Worm (Caenorhabditis elegans): ENCODE results near the gene T05B9.1.

The T05B9.1 gene

ce11 chrII:11259766-11260165 lies 1.2 kb downstream of the T05B9.1 start:
- TF ChIP-seq sea-1 (GFP tag; conservative IDR thresholded peaks at IDR 0.05) (no peak), ama-1 (optimal IDR thresholded peaks at IDR 0.05) (no peak), tra-4 (tag; optimal IDR thresholded peaks at IDR 0.05) (no peak), pes-1 (GFP tag; IDR thresholded peaks at IDR 0.05) (no peak), aly-1 (tag; optimal IDR thresholded peaks at IDR 0.05) (no peak), F13C5.2 (tag; optimal IDR thresholded peaks at IDR 0.05) (no peak), ceh-36 (tag; optimal IDR thresholded peaks at IDR 0.05) (no peak), tbx-11 (GFP tag; IDR thresholded peaks at IDR 0.05) (no peak), ets-7 (tag; optimal IDR thresholded peaks at IDR 0.05) (no peak), hmbx-1 (tag; optimal IDR thresholded peaks at IDR 0.05) (no peak), ceh-13 (GFP tag; optimal IDR thresholded peaks at IDR 0.05) (no peak), flt-1 (GFP tag; IDR thresholded peaks at IDR 0.05) (no peak), hnd-1 (tag; optimal IDR thresholded peaks at IDR 0.05) (no peak), B0310.2 (tag; optimal IDR thresholded peaks at IDR 0.05) (no peak), tbx-37 (GFP tag; conservative IDR thresholded peaks at IDR 0.05) (no peak), scrt-1 (GFP tag; IDR thresholded peaks at IDR 0.05) (no peak), hmg-4 (GFP tag; optimal IDR thresholded peaks at IDR 0.05) (no peak)

- no peak for TF ChIP-seq tbx-11 (GFP tag; IDR thresholded peaks at IDR 0.05)
These were observed 5.5 kb downstream of the T05B9.1 start, which contains the start of gene T05B9.2 for ce11 chrII:11255536-11255935. T05B9.2 (plus strand) TSS chrII:11255836.

- TF ChIP-seq hnd-1 (tag; optimal IDR thresholded peaks at IDR 0.05) = no peak
- no peak for TF ChIP-seq ceh-13 (GFP tag; optimal IDR thresholded peaks at IDR 0.05)
These were observed 13.6 kb downstream of the T05B9.1 start, which contains the start of gene T06D8.10 for ce11 chrII:11247414-11247813. T06D8.10 (minus strand) TSS chrII:11247514.

- no peak for TF ChIP-seq ets-7 (tag; optimal IDR thresholded peaks at IDR 0.05)
- no peak for TF ChIP-seq hmbx-1 (tag; optimal IDR thresholded peaks at IDR 0.05)
- no peak for TF ChIP-seq F13C5.2 (tag; optimal IDR thresholded peaks at IDR 0.05)
- no peak for TF ChIP-seq ceh-36 (tag; optimal IDR thresholded peaks at IDR 0.05)
- no peak for TF ChIP-seq pes-1 (GFP tag; IDR thresholded peaks at IDR 0.05)
- no peak for TF ChIP-seq tbx-11 (GFP tag; IDR thresholded peaks at IDR 0.05)
- no peak for TF ChIP-seq flt-1 (GFP tag; IDR thresholded peaks at IDR 0.05)
- no peak for TF ChIP-seq aly-1 (tag; optimal IDR thresholded peaks at IDR 0.05)
- no peak for TF ChIP-seq tbx-37 (GFP tag; conservative IDR thresholded peaks at IDR 0.05)
- TF ChIP-seq B0310.2 (tag; optimal IDR thresholded peaks at IDR 0.05) = no peak
- TF ChIP-seq scrt-1 (GFP tag; IDR thresholded peaks at IDR 0.05) = no peak
- no peak for TF ChIP-seq ceh-13 (GFP tag; optimal IDR thresholded peaks at IDR 0.05)
- TF ChIP-seq tra-4 (tag; optimal IDR thresholded peaks at IDR 0.05) = no peak
These were observed 14.5 kb downstream of the T05B9.1 start for ce11 chrII:11246506-11246905.

- TF ChIP-seq ceh-36 (tag; optimal IDR thresholded peaks at IDR 0.05) (no peak), ama-1 (optimal IDR thresholded peaks at IDR 0.05) (no peak), ceh-13 (GFP tag; optimal IDR thresholded peaks at IDR 0.05) (no peak), sea-1 (GFP tag; conservative IDR thresholded peaks at IDR 0.05) (no peak), tbx-37 (GFP tag; conservative IDR thresholded peaks at IDR 0.05) (no peak), ets-7 (tag; optimal IDR thresholded peaks at IDR 0.05) (no peak), hmbx-1 (tag; optimal IDR thresholded peaks at IDR 0.05) (no peak), hmg-4 (GFP tag; optimal IDR thresholded peaks at IDR 0.05) (no peak), tra-4 (tag; optimal IDR thresholded peaks at IDR 0.05) (no peak), hnd-1 (tag; optimal IDR thresholded peaks at IDR 0.05) (no peak), pes-1 (GFP tag; IDR thresholded peaks at IDR 0.05) (no peak)
These were observed 18.1 kb downstream of the T05B9.1 start for ce11 chrII:11242918-11243317.

ce11 chrII:11241497-11241896 lies 19.5 kb downstream of the T05B9.1 start:
- TF ChIP-seq ets-7 (tag; optimal IDR thresholded peaks at IDR 0.05) (no peak), tbx-11 (GFP tag; IDR thresholded peaks at IDR 0.05) (no peak), tra-4 (tag; optimal IDR thresholded peaks at IDR 0.05) (no peak), F13C5.2 (tag; optimal IDR thresholded peaks at IDR 0.05) (no peak)

- TF ChIP-seq sea-1 (GFP tag; conservative IDR thresholded peaks at IDR 0.05) (no peak), B0310.2 (tag; optimal IDR thresholded peaks at IDR 0.05) (no peak), pes-1 (GFP tag; IDR thresholded peaks at IDR 0.05) (no peak), hmg-4 (GFP tag; optimal IDR thresholded peaks at IDR 0.05) (no peak), hnd-1 (tag; optimal IDR thresholded peaks at IDR 0.05) (no peak), tbx-37 (GFP tag; conservative IDR thresholded peaks at IDR 0.05) (no peak), ceh-36 (tag; optimal IDR thresholded peaks at IDR 0.05) (no peak), flt-1 (GFP tag; IDR thresholded peaks at IDR 0.05) (no peak), tbx-11 (GFP tag; IDR thresholded peaks at IDR 0.05) (no peak), hmbx-1 (tag; optimal IDR thresholded peaks at IDR 0.05) (no peak), ets-7 (tag; optimal IDR thresholded peaks at IDR 0.05) (no peak), F13C5.2 (tag; optimal IDR thresholded peaks at IDR 0.05) (no peak), aly-1 (tag; optimal IDR thresholded peaks at IDR 0.05) (no peak), ama-1 (optimal IDR thresholded peaks at IDR 0.05) (no peak), scrt-1 (GFP tag; IDR thresholded peaks at IDR 0.05) (no peak), tra-4 (tag; optimal IDR thresholded peaks at IDR 0.05) (no peak), ceh-13 (GFP tag; optimal IDR thresholded peaks at IDR 0.05) (no peak)
These were observed 20.0 kb downstream of the T05B9.1 start for ce11 chrII:11240963-11241362.

ce11 chrII:11240214-11240613 lies 20.8 kb downstream of the T05B9.1 start:
- TF ChIP-seq ceh-13 (GFP tag; optimal IDR thresholded peaks at IDR 0.05) (no peak), hmbx-1 (tag; optimal IDR thresholded peaks at IDR 0.05) (no peak), aly-1 (tag; optimal IDR thresholded peaks at IDR 0.05) (no peak), B0310.2 (tag; optimal IDR thresholded peaks at IDR 0.05) (no peak), ama-1 (optimal IDR thresholded peaks at IDR 0.05) (no peak), hnd-1 (tag; optimal IDR thresholded peaks at IDR 0.05) (no peak), tbx-37 (GFP tag; conservative IDR thresholded peaks at IDR 0.05) (no peak), flt-1 (GFP tag; IDR thresholded peaks at IDR 0.05) (no peak), sea-1 (GFP tag; conservative IDR thresholded peaks at IDR 0.05) (no peak), tra-4 (tag; optimal IDR thresholded peaks at IDR 0.05) (no peak), ets-7 (tag; optimal IDR thresholded peaks at IDR 0.05) (no peak), ceh-36 (tag; optimal IDR thresholded peaks at IDR 0.05) (no peak), scrt-1 (GFP tag; IDR thresholded peaks at IDR 0.05) (no peak), pes-1 (GFP tag; IDR thresholded peaks at IDR 0.05) (no peak), hmg-4 (GFP tag; optimal IDR thresholded peaks at IDR 0.05) (no peak), tbx-11 (GFP tag; IDR thresholded peaks at IDR 0.05) (no peak), F13C5.2 (tag; optimal IDR thresholded peaks at IDR 0.05) (no peak)

Data from whole organism, early embryonic.